Worm (Caenorhabditis elegans): Measurements from ENCODE around the gene smf-2.

DNA sequence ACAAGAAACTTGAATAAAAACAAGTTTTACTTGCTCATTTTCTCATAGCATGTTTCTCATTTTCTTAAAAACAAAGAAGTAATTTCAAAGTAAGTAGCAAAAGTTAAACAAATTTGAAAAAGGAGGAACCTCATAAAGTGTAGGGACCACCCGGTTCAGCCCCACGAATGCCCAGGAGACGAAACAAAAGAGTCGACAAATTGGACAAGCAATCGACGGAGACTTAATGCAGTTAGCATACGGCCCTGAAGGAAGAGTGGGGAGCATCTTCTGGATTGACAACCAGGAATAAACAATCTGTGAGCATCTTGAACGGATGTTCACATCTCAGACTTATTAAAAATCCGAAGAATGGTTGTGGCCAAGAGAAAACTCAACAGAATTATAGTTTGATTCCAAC is 26.8 kb downstream of the smf-2 start:
- TF ChIP-seq ama-1 (optimal IDR thresholded peaks at IDR 0.05) (no peak), nhr-76 (tag; optimal IDR thresholded peaks at IDR 0.05) (no peak), mep-1 (tag; optimal IDR thresholded peaks at IDR 0.05) (no peak), mdl-1 (tag; optimal IDR thresholded peaks at IDR 0.05) (no peak), nhr-12 (tag; optimal IDR thresholded peaks at IDR 0.05) (no peak), ztf-4 (tag; optimal IDR thresholded peaks at IDR 0.05) (no peak), blmp-1 (tag; optimal IDR thresholded peaks at IDR 0.05) (no peak), nhr-28 (tag; optimal IDR thresholded peaks at IDR 0.05) (no peak), elt-3 (tag; optimal IDR thresholded peaks at IDR 0.05) (no peak), pqm-1 (tag; optimal IDR thresholded peaks at IDR 0.05) (no peak), nhr-77 (tag; optimal IDR thresholded peaks at IDR 0.05) (no peak)
